Worm (Caenorhabditis elegans) whole organism, L2 larva: ENCODE measurements around the gene fbxb-46.

Source experiments
- F13H6.1 ChIP-seq: sonication (generic microtip); optimal IDR thresholded peaks from 2 replicates; lab custom pipeline; 2016; ENCODE audit warnings: missing genetic modification characterization, missing compliant biosample characterization
- R02D3.7 ChIP-seq: fragments of 150-350 bp; optimal IDR thresholded peaks from 2 replicates; lab custom pipeline; 2014; ENCODE audit warnings: missing biosample characterization, missing genetic modification characterization
- Y55F3AM.14 ChIP-seq: fragments of 200-800 bp; sonication (Bioruptor generic); optimal IDR thresholded peaks from 2 replicates; lab custom pipeline; 2018; ENCODE audit warnings: mild to moderate bottlenecking, missing genetic modification characterization, missing compliant biosample characterization
- ZK546.5 ChIP-seq: sonication (generic microtip); optimal IDR thresholded peaks from 2 replicates; lab custom pipeline; 2017; ENCODE audit warnings: missing biosample characterization, missing genetic modification characterization
- alr-1 ChIP-seq: fragments of 150-350 bp; optimal IDR thresholded peaks from 2 replicates; lab custom pipeline; 2014; ENCODE audit warnings: missing biosample characterization, missing genetic modification characterization
- aly-2 ChIP-seq: fragments of 150-350 bp; optimal IDR thresholded peaks from 2 replicates; lab custom pipeline; 2014; ENCODE audit warnings: missing biosample characterization, missing genetic modification characterization
- ama-1 ChIP-seq: fragments of 150-350 bp; optimal IDR thresholded peaks from 2 replicates; lab custom pipeline; 2018; ENCODE audit warnings: inconsistent platforms
- ceh-16 ChIP-seq: fragments of 150-350 bp; optimal IDR thresholded peaks from 2 replicates; lab custom pipeline; 2014; ENCODE audit warnings: missing biosample characterization, missing genetic modification characterization
- ceh-82 ChIP-seq: fragments of 150-350 bp; optimal IDR thresholded peaks from 2 replicates; lab custom pipeline; 2014; ENCODE audit warnings: missing biosample characterization, missing genetic modification characterization
- egl-27 ChIP-seq: sonication (generic microtip); optimal IDR thresholded peaks from 3 replicates; lab custom pipeline; 2017; ENCODE audit warnings: missing biosample characterization, missing genetic modification reagents, missing genetic modification characterization
- elt-3 ChIP-seq: sonication (generic microtip); optimal IDR thresholded peaks from 2 replicates; lab custom pipeline; 2017; ENCODE audit warnings: missing biosample characterization, missing genetic modification characterization
- fos-1 ChIP-seq: fragments of 150-350 bp; optimal IDR thresholded peaks from 2 replicates; lab custom pipeline; 2014; ENCODE audit warnings: missing biosample characterization, missing genetic modification characterization
- lin-11 ChIP-seq: fragments of 150-350 bp; sonication (generic microtip); optimal IDR thresholded peaks from 2 replicates; lab custom pipeline; 2014; ENCODE audit warnings: missing biosample characterization, missing genetic modification characterization, inconsistent platforms, mixed read lengths
- lin-13 ChIP-seq: fragments of 150-350 bp; optimal IDR thresholded peaks from 2 replicates; lab custom pipeline; 2014; ENCODE audit warnings: missing biosample characterization, missing genetic modification reagents, missing genetic modification characterization
- lsy-2 ChIP-seq, 2 experiments: fragments of 150-350 bp in 1 of 2; sonication (generic microtip) in 1 of 2; optimal IDR thresholded peaks; 2 replicates each; lab custom pipeline; 2014 to 2017; ENCODE audit warnings: missing biosample characterization in 2 of 2, missing genetic modification characterization in 2 of 2
- mbf-1 ChIP-seq: sonication (generic microtip); optimal IDR thresholded peaks from 2 replicates; lab custom pipeline; 2017; ENCODE audit warnings: missing biosample characterization, missing genetic modification characterization
- mdl-1 ChIP-seq, 2 experiments: fragments of 150-350 bp in 1 of 2; sonication (generic microtip) in 1 of 2; optimal IDR thresholded peaks; 2 replicates each; lab custom pipeline; 2017; ENCODE audit warnings: missing biosample characterization in 2 of 2, missing genetic modification characterization in 2 of 2
- nhr-11 ChIP-seq: fragments of 150-350 bp; optimal IDR thresholded peaks from 2 replicates; lab custom pipeline; 2014; ENCODE audit warnings: missing biosample characterization, missing genetic modification characterization
- nhr-12 ChIP-seq: fragments of 150-350 bp; optimal IDR thresholded peaks from 2 replicates; lab custom pipeline; 2014; ENCODE audit warnings: missing biosample characterization, missing genetic modification characterization
- nhr-129 ChIP-seq: fragments of 150-350 bp; optimal IDR thresholded peaks from 2 replicates; lab custom pipeline; 2014; ENCODE audit warnings: missing biosample characterization, missing genetic modification characterization
- nhr-21 ChIP-seq: fragments of 150-350 bp; optimal IDR thresholded peaks from 2 replicates; lab custom pipeline; 2014; ENCODE audit warnings: missing biosample characterization, missing genetic modification characterization
- nhr-23 ChIP-seq: fragments of 150-350 bp; optimal IDR thresholded peaks from 2 replicates; lab custom pipeline; 2014; ENCODE audit warnings: missing biosample characterization, missing genetic modification reagents, missing genetic modification characterization
- nhr-237 ChIP-seq: fragments of 150-350 bp; optimal IDR thresholded peaks from 2 replicates; lab custom pipeline; 2014; ENCODE audit warnings: missing biosample characterization, missing genetic modification characterization
- nhr-25 ChIP-seq: fragments of 150-350 bp; sonication (generic microtip); optimal IDR thresholded peaks from 3 replicates; lab custom pipeline; 2014; ENCODE audit warnings: missing biosample characterization, missing genetic modification characterization
- nhr-6 ChIP-seq: fragments of 150-350 bp; optimal IDR thresholded peaks from 2 replicates; lab custom pipeline; 2014; ENCODE audit warnings: missing biosample characterization, missing genetic modification characterization
- nhr-77 ChIP-seq: fragments of 150-350 bp; optimal IDR thresholded peaks from 2 replicates; lab custom pipeline; 2014; ENCODE audit warnings: missing biosample characterization, missing genetic modification characterization
- peb-1 ChIP-seq: fragments of 150-350 bp; optimal IDR thresholded peaks from 2 replicates; lab custom pipeline; 2014; ENCODE audit warnings: missing biosample characterization, missing genetic modification characterization
- skn-1 ChIP-seq: sonication (generic microtip); optimal IDR thresholded peaks from 2 replicates; lab custom pipeline; 2017; ENCODE audit warnings: missing biosample characterization, missing genetic modification characterization
- sma-3 ChIP-seq: sonication (generic microtip); optimal IDR thresholded peaks from 2 replicates; lab custom pipeline; 2016; ENCODE audit warnings: missing genetic modification reagents, missing genetic modification characterization, missing compliant biosample characterization
- sma-9 ChIP-seq, 2 experiments: fragments of 150-350 bp in 1 of 2; sonication (generic microtip) in 1 of 2; optimal IDR thresholded peaks; 2 replicates each; lab custom pipeline; 2014 to 2016; ENCODE audit warnings: missing genetic modification characterization in 2 of 2, mild to moderate bottlenecking in 1 of 2, missing biosample characterization in 1 of 2, missing compliant biosample characterization in 1 of 2, missing genetic modification reagents in 1 of 2, moderate library complexity in 1 of 2
- unc-39 ChIP-seq: fragments of 150-350 bp; optimal IDR thresholded peaks from 2 replicates; lab custom pipeline; 2014; ENCODE audit warnings: missing biosample characterization, missing genetic modification characterization
- unc-62 ChIP-seq: fragments of 150-350 bp; optimal IDR thresholded peaks from 2 replicates; lab custom pipeline; 2014; ENCODE audit warnings: missing biosample characterization, missing genetic modification reagents, missing genetic modification characterization
- zag-1 ChIP-seq: fragments of 150-350 bp; optimal IDR thresholded peaks from 2 replicates; lab custom pipeline; 2014; ENCODE audit warnings: missing biosample characterization, missing genetic modification characterization
- ztf-1 ChIP-seq: fragments of 200-800 bp; sonication (Bioruptor generic); conservative IDR thresholded peaks from 2 replicates; pipeline ENCODE4 v1.3.6; 2022; ENCODE audit warnings: missing genetic modification characterization, missing compliant biosample characterization
- ztf-11 ChIP-seq: sonication (generic microtip); optimal IDR thresholded peaks from 2 replicates; lab custom pipeline; 2017; ENCODE audit warnings: missing biosample characterization, missing genetic modification characterization
- ztf-4 ChIP-seq: fragments of 150-350 bp; optimal IDR thresholded peaks from 2 replicates; lab custom pipeline; 2014; ENCODE audit warnings: missing biosample characterization, missing genetic modification characterization

fbxb-46 gene

DNA sequence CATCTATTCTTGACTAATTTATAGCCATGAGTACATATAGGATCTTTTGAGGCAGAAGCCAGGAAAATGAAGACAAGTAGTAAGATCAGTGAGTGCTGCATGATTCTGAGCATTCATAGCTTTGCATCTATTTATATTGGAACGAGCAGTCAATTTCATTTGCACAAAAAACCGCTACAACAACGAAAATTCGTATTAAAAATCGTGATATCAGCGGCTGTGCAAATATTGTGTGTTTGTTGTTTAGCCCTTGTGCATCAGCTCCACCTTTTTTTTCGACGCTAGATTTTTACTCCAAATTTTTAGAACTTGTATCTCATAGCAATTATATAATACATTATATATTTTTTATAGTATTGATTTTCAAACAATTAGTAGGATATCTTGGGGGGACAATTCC lies 13.2 kb upstream of the fbxb-46 start, which contains the start of gene clec-21:
clec-21 (minus strand) TSS at position 101 of the 400 bp plus-strand sequence.
- TF ChIP-seq zag-1 (tag; lab: Kevin White, UChicago) (no peak), ZK546.5 (tag; lab: Kevin White, UChicago) (no peak), skn-1 (tag; lab: Kevin White, UChicago) (no peak), ceh-82 (no peak), aly-2 (tag; lab: Kevin White, UChicago) (no peak), sma-3 (GFP tag; lab: Kevin White, UChicago) (no peak), peb-1 (tag; lab: Kevin White, UChicago) (no peak), nhr-23 (tag; lab: Kevin White, UChicago) (no peak), nhr-11 (tag; lab: Kevin White, UChicago) (no peak), nhr-12 (tag; lab: Kevin White, UChicago) (no peak)

DNA sequence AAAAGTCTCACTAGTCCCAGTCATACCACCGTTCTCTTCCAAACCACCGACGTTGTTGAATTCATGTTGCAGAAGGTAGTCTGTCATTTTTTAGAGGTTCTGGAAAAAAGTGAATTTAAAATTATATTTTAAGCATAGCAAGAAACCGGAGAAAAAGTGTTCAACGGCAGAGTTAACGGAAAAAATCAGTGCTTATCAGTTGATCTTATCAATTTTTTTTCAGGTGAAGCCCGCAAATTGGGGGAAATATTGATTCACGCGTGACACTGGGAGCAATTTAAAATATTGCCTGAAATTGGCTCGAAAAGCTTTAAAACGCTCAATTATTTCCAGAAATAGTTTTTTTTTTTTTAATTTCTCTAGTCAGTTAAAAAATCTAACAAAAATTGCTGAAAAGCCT lies 9.0 kb upstream of the fbxb-46 start, which contains the start of gene math-38:
math-38 (minus strand) TSS at position 101 of the 400 bp plus-strand sequence.
- no peak for TF ChIP-seq alr-1 (tag; lab: Kevin White, UChicago)
- TF ChIP-seq ama-1 (lab: Kevin White, UChicago): no peak
- no peak for TF ChIP-seq zag-1 (tag; lab: Kevin White, UChicago)
- no peak for TF ChIP-seq nhr-77 (tag; lab: Kevin White, UChicago)
- no peak for TF ChIP-seq R02D3.7 (tag; lab: Kevin White, UChicago)
- no peak for TF ChIP-seq nhr-12 (tag; lab: Kevin White, UChicago)
- TF ChIP-seq mdl-1 (tag; optimal IDR thresholded peaks at IDR 0.05; lab: Kevin White, UChicago): no peak
- no peak for TF ChIP-seq sma-3 (GFP tag; lab: Kevin White, UChicago)
- TF ChIP-seq lsy-2 (tag; optimal IDR thresholded peaks at IDR 0.05; lab: Kevin White, UChicago): no peak

DNA sequence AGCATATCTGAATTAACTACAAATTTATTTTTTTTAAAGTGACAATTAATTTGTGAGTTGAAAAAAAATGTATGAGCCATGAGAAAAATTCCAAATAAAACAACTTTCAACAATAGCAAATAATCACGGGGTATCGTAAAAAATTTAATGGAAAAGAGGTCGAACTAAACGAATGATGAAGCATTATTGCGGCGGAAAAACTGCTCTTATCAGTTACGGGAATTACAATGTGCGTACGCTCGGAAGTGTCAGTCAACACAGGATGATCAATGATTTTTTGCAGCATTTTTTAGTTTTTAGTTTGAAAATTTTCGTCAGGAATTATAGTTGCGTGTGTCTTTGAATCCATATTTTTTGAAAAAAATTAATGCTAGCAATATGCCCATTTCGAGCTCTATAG lies 5.8 kb upstream of the fbxb-46 start:
- TF ChIP-seq ceh-16: no peak
- peak; percentile 82 for TF ChIP-seq fos-1
- no peak for TF ChIP-seq ztf-1 (GFP tag; lab: Robert Waterston, UW)

DNA sequence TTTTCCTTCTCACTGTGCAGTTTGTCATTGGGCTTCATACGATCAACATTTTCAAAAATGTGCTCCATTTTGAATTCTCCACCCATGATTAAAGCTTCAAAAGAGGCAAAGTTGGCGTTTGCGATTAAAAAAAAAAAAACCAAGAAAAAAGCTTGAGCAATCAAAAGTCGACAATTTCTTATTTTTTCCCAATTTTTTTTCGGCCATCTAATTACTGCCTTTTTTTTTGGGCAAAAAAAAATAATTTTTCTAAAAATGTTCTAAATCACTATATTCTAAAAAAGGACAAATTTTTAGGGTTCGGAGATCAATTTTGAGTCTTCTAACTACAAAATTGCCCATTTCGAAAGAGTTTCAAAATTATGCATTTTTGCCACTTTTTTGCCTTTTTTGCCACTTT lies 5.1 kb upstream of the fbxb-46 start, which contains the start of gene K05F6.10:
K05F6.10 (minus strand) TSS at position 101 of the 400 bp plus-strand sequence.
- TF ChIP-seq peb-1 (tag; lab: Kevin White, UChicago) (no peak), zag-1 (tag; lab: Kevin White, UChicago) (no peak), nhr-6 (tag; lab: Kevin White, UChicago) (no peak), F13H6.1 (tag; lab: Kevin White, UChicago) (no peak), skn-1 (tag; lab: Kevin White, UChicago) (no peak), elt-3 (tag; lab: Kevin White, UChicago) (no peak), sma-9 (GFP tag; optimal IDR thresholded peaks at IDR 0.05; lab: Kevin White, UChicago) (no peak), sma-9 (tag; optimal IDR thresholded peaks at IDR 0.05; lab: Kevin White, UChicago) (no peak), ztf-1 (GFP tag; lab: Robert Waterston, UW) (no peak), nhr-21 (tag; lab: Kevin White, UChicago) (no peak), sma-3 (GFP tag; lab: Kevin White, UChicago) (no peak), nhr-12 (tag; lab: Kevin White, UChicago) (no peak), nhr-129 (no peak), nhr-237 (no peak), unc-62 (GFP tag; lab: Kevin White, UChicago) (no peak), ztf-4 (tag; lab: Kevin White, UChicago) (no peak), unc-39 (tag; lab: Kevin White, UChicago) (no peak), nhr-11 (tag; lab: Kevin White, UChicago) (no peak), alr-1 (tag; lab: Kevin White, UChicago) (no peak), ztf-11 (tag; lab: Kevin White, UChicago) (no peak), mdl-1 (tag; optimal IDR thresholded peaks at IDR 0.05; lab: Kevin White, UChicago) (no peak)

DNA sequence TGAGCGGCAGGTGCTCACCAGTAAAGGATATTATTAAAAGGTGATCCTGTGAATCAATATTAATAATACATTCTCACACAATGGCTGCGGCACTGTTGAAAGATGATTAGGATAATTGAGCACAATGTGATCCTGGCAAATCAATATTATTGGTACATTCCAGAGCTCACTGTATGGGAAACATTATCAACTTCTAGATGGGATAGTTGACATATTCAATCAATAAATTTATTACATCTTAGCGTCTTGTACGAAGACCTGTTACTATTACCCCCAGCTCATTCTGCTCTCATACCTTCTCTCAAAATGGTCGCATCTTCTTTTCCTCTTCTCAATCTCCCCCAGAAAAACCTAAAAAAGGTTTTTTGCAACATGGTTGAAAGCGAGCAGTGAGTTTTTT lies 2.7 kb downstream of the fbxb-46 start, which contains the start of gene fbxb-49:
fbxb-49 (plus strand) TSS at position 301 of the 400 bp plus-strand sequence.
- TF ChIP-seq Y55F3AM.14 (GFP tag; lab: Kevin White, UChicago): no peak
- TF ChIP-seq zag-1 (tag; lab: Kevin White, UChicago): no peak
- no peak for TF ChIP-seq nhr-129
- TF ChIP-seq nhr-12 (tag; lab: Kevin White, UChicago): no peak
- TF ChIP-seq nhr-11 (tag; lab: Kevin White, UChicago): no peak
- no peak for TF ChIP-seq egl-27 (tag; lab: Kevin White, UChicago)
- TF ChIP-seq lin-11 (tag; lab: Kevin White, UChicago): no peak
- TF ChIP-seq skn-1 (tag; lab: Kevin White, UChicago): no peak
- TF ChIP-seq ama-1 (lab: Kevin White, UChicago): no peak
- no peak for TF ChIP-seq nhr-23 (tag; lab: Kevin White, UChicago)
- TF ChIP-seq nhr-21 (tag; lab: Kevin White, UChicago): no peak
- TF ChIP-seq mbf-1 (tag; lab: Kevin White, UChicago): no peak
- no peak for TF ChIP-seq nhr-237
- no peak for TF ChIP-seq lin-13
- no peak for TF ChIP-seq ZK546.5 (tag; lab: Kevin White, UChicago)
- no peak for TF ChIP-seq nhr-25 (tag; lab: Kevin White, UChicago)
